Fruit fly (Drosophila melanogaster): Measurements from ENCODE around the gene Sfp84E.
A peak's percentile ranks its signal among the peaks of the same experiment; 100 is the strongest.

Sfp84E gene

DNA sequence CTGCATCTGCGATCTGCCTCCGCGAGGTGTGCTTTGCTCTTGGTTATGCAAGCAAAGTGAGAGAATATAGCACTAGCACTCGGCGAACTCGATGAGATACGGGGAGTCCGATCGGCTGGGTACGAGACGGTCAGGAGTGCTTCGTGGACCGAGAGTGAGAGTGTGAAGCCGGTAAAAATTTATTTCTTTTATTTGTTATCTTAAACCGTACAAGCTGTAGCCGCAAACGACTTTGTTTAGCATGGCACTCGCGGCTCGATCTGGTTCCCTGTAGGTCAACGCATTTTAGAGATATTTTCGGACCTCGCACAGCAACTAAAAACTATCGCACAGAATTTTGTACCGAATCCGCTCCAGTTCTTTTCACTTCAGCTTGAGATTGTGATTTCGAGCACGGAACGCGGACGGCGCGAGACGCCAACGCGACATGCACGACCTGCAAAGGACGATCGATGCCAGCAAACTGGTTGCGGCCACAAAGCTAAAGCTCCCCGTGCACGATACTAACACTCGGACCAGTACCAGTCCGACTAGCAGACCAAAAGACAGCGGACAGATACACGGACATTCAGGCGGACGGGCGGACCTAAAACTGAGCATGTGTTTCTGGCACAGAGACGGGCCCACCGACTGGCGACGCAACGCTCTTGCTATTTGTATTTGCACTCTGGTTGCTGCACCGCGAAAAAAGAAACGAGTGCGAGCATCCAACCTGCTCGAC lies 13.4 kb downstream of the Sfp84E start:
- TF ChIP-seq B-H2 (GFP tag; optimal IDR thresholded peaks at IDR 0.05), result no peak
- TF ChIP-seq nerfin-1 (tag; optimal IDR thresholded peaks at IDR 0.05), result no peak
- no peak for TF ChIP-seq nerfin-2 (GFP tag; IDR thresholded peaks at IDR 0.05; ENCODE audit: partially characterized antibody)
- TF ChIP-seq gro (GFP tag; optimal IDR thresholded peaks at IDR 0.05), result no peak
- TF ChIP-seq Med (GFP tag), result peak; percentile 36
- no peak for TF ChIP-seq Mrtf (GFP tag; IDR thresholded peaks at IDR 0.05)
- TF ChIP-seq inv (GFP tag; IDR thresholded peaks at IDR 0.05; ENCODE audit: partially characterized antibody), result no peak
- no peak for TF ChIP-seq gcm2 (GFP tag; optimal IDR thresholded peaks at IDR 0.05)
- peak; percentile 49 for TF ChIP-seq Deaf1 (tag; optimal IDR thresholded peaks at IDR 0.05)
- TF ChIP-seq chif (GFP tag; optimal IDR thresholded peaks at IDR 0.05), result no peak
- TF ChIP-seq CG2116 (GFP tag; optimal IDR thresholded peaks at IDR 0.05), result no peak
- TF ChIP-seq HmgZ (tag; optimal IDR thresholded peaks at IDR 0.05), result no peak
- TF ChIP-seq Dip2 (GFP tag; IDR thresholded peaks at IDR 0.05), result no peak
- TF ChIP-seq Bteb2 (GFP tag; optimal IDR thresholded peaks at IDR 0.05), result no peak
- TF ChIP-seq CG42726 (GFP tag; IDR thresholded peaks at IDR 0.05; ENCODE audit: partially characterized antibody), result 0 out of 2 replicates have a peak, but pooled peaks have one; percentile 7
- TF ChIP-seq CG5180 (GFP tag; optimal IDR thresholded peaks at IDR 0.05), result peak; percentile 56
- no peak for TF ChIP-seq tio (GFP tag; optimal IDR thresholded peaks at IDR 0.05)
- peak; percentile 27 for TF ChIP-seq nom (GFP tag; optimal IDR thresholded peaks at IDR 0.05)
- TF ChIP-seq vvl (GFP tag; IDR thresholded peaks at IDR 0.05), result no peak
- TF ChIP-seq Usf (GFP tag; optimal IDR thresholded peaks at IDR 0.05), result no peak
- no peak for TF ChIP-seq Ravus (GFP tag; IDR thresholded peaks at IDR 0.05)
- no peak for TF ChIP-seq CG11247 (GFP tag; IDR thresholded peaks at IDR 0.05)
- no peak for TF ChIP-seq ato (GFP tag; IDR thresholded peaks at IDR 0.05; ENCODE audit: partially characterized antibody)
- TF ChIP-seq Trl (optimal IDR thresholded peaks at IDR 0.05), result peak in 1 of 2 experiments; percentile 5
- TF ChIP-seq Trl (GFP tag; optimal IDR thresholded peaks at IDR 0.05), result no peak
- TF ChIP-seq lmd (GFP tag; IDR thresholded peaks at IDR 0.05), result no peak
- TF ChIP-seq zf30C (GFP tag; optimal IDR thresholded peaks at IDR 0.05), result no peak
- no peak for TF ChIP-seq CG18764 (GFP tag; optimal IDR thresholded peaks at IDR 0.05)
- TF ChIP-seq Hmx (GFP tag; optimal IDR thresholded peaks at IDR 0.05), result no peak
- no peak for TF ChIP-seq pzg (GFP tag; optimal IDR thresholded peaks at IDR 0.05)
- TF ChIP-seq hb (GFP tag; IDR thresholded peaks at IDR 0.05; ENCODE audit: partially characterized antibody), result no peak
- no peak for TF ChIP-seq lbe (GFP tag; optimal IDR thresholded peaks at IDR 0.05)
- TF ChIP-seq kni (GFP tag; optimal IDR thresholded peaks at IDR 0.05), result no peak
- peak; percentile 48 for TF ChIP-seq Drgx (GFP tag; IDR thresholded peaks at IDR 0.05)
- no peak for TF ChIP-seq CG11085 (GFP tag; IDR thresholded peaks at IDR 0.05)
- TF ChIP-seq knrl (GFP tag; IDR thresholded peaks at IDR 0.05; ENCODE audit: partially characterized antibody), result 0 out of 3 replicates have a peak, but pooled peaks have one; percentile 9
- TF ChIP-seq Pdp1 (GFP tag; optimal IDR thresholded peaks at IDR 0.05), result peak in 1 of 2 experiments; percentile 30
- no peak for TF ChIP-seq unpg (GFP tag; optimal IDR thresholded peaks at IDR 0.05)
- no peak for TF ChIP-seq gem (tag; optimal IDR thresholded peaks at IDR 0.05)
- TF ChIP-seq CG17359 (tag; optimal IDR thresholded peaks at IDR 0.05), result no peak
- TF ChIP-seq CG43689 (GFP tag; IDR thresholded peaks at IDR 0.05), result no peak
- TF ChIP-seq ftz-f1 (GFP tag; optimal IDR thresholded peaks at IDR 0.05), result no peak
- no peak for TF ChIP-seq CG10274 (GFP tag; optimal IDR thresholded peaks at IDR 0.05)
- no peak for TF ChIP-seq bigmax (GFP tag; optimal IDR thresholded peaks at IDR 0.05)
- 0 out of 3 replicates have a peak, but pooled peaks have one; percentile 8 for TF ChIP-seq otp (GFP tag; IDR thresholded peaks at IDR 0.05)
- TF ChIP-seq CG10565 (GFP tag; optimal IDR thresholded peaks at IDR 0.05), result no peak
- no peak for TF ChIP-seq GATAe (GFP tag; conservative IDR thresholded peaks at IDR 0.05)
